Fruit fly (Drosophila melanogaster) S2 (cell line): ENCODE measurements around the gene CG42564.

Source experiments
- CG8478 ChIP-seq: fragments of >200 bp; optimal IDR thresholded peaks from 2 replicates; lab custom pipeline; 2018
- CTCF ChIP-seq, 2 experiments: fragments of >200 bp; optimal IDR thresholded peaks; 2 replicates each; lab custom pipeline; 2018

DNA sequence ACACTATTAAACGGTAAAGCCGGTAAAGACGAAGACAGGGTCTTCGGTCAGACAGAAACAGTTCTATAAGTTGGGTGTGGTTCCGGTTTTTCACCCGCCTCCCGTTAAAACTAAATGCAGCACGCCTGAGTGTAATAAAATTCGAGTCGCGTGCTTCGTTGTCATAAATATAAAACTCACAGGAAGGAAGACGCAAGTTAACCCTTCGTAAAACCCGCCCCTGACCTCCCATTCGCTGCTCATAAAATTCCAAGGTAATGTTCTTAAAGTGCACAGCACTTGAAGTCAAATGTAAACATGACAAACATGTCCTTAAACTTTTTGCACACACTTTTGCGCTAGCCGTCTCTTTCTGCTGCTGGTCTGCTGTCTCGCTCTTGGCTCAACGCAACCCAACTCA lies 47.0 kb downstream of the CG42564 start:
- TF ChIP-seq CG8478 (lab: Kevin White, UChicago) (no peak), CTCF (optimal IDR thresholded peaks at IDR 0.05; lab: Kevin White, UChicago) (no peak)
